Fruit fly (Drosophila melanogaster): ENCODE data around the gene CG33722.
A peak's percentile ranks its signal among the peaks of the same experiment; 100 is the strongest.

Gene CG33722

DNA sequence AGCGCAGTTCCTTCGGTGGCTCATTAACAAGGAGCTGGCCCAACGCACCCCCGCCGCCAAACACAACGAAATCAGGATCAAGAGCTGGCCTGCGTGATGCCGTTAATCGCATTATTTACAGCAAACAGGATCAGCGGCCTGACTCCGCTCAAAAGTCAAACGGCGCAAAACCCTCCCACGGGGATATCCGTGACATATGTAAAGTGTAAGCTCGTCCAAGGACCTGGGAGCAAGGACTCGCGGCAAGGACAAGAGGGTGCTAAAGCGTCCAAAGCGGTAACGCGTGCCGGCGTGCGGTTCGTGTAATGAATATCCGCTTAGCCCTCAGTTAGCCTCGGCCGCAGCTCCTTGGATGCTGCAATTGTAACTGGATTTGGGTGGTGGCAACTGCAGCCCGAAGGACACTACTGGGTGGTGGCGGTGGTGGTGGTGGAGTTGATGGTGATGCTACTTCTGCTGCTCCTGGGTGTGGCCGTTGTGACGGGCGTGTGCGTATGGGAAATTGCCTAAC, 18.3 kb upstream of the CG33722 start:
- TF ChIP-seq CG7101 (tag; optimal IDR thresholded peaks at IDR 0.05) (no peak), CG5204 (GFP tag; optimal IDR thresholded peaks at IDR 0.05) (no peak), tj (GFP tag; optimal IDR thresholded peaks at IDR 0.05) (no peak), cnc (optimal IDR thresholded peaks at IDR 0.05) (no peak), Mnt (GFP tag; optimal IDR thresholded peaks at IDR 0.05) (no peak), Clk (GFP tag; optimal IDR thresholded peaks at IDR 0.05) (no peak), CG12768 (GFP tag; optimal IDR thresholded peaks at IDR 0.05) (no peak), bab1 (GFP tag; optimal IDR thresholded peaks at IDR 0.05) (no peak), toe (GFP tag; optimal IDR thresholded peaks at IDR 0.05) (no peak)

DNA sequence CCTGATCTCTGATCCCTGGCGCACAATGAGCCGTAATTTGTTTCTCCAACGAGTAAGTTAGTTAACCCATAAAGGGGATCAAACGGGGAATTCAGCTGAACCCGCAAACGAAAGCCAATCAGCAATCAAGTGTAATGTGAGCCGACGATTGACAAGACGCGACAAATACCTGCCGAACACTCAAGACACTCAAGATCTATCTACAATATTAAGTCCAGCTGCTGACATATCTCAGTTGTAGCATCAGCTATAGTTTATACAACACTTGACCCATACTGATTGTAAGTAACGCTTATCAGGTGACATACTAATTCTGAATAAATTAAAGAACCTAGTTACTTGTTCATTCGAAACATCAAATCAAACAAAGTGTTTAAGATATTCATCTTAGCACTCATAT, 16.5 kb upstream of the CG33722 start:
- no peak for TF ChIP-seq Clk (GFP tag; optimal IDR thresholded peaks at IDR 0.05)

DNA sequence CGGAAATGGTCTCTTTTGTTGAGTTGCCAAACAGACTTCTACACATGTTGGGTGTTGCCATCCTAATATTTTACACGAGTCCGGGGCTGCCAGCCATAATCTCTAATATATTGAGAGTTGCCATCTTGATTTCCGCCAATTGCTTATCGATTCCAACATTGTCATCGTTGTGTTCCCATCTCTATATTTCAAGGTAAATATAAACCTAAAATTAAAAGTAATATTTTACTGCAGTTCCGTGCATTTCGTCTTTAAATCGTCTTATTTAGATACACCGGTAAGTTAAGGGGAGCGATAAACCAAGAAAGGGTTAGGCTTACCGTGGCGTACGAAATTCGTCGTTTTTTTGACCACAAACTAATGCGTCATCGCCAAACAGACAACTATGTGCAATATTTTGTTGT, 10.5 kb upstream of the CG33722 start, which contains the start of gene PolI:
PolI (plus strand) TSS at position 138 of the 404 bp plus-strand sequence.
- TF ChIP-seq kay (GFP tag; ENCODE audit: borderline replicate concordance) (peak; percentile 94), toe (GFP tag; optimal IDR thresholded peaks at IDR 0.05) (peak; percentile 56), CG7045 (GFP tag; optimal IDR thresholded peaks at IDR 0.05) (peak; percentile 8), Clk (GFP tag; optimal IDR thresholded peaks at IDR 0.05) (no peak), Mnt (GFP tag; optimal IDR thresholded peaks at IDR 0.05) (peak; percentile 48), cnc (optimal IDR thresholded peaks at IDR 0.05) (no peak), Crg-1 (GFP tag; optimal IDR thresholded peaks at IDR 0.05) (no peak), cic (GFP tag; optimal IDR thresholded peaks at IDR 0.05) (no peak), Hr96 (GFP tag; optimal IDR thresholded peaks at IDR 0.05) (peak; percentile 9), pad (GFP tag; optimal IDR thresholded peaks at IDR 0.05) (peak; percentile 20), ovo (GFP tag; optimal IDR thresholded peaks at IDR 0.05) (peak; percentile 16), CG12768 (GFP tag; optimal IDR thresholded peaks at IDR 0.05) (no peak), CG5204 (GFP tag; optimal IDR thresholded peaks at IDR 0.05) (peak; percentile 12), CG11617 (GFP tag; optimal IDR thresholded peaks at IDR 0.05) (no peak), CG14711 (tag; optimal IDR thresholded peaks at IDR 0.05) (no peak), CG33017 (tag; optimal IDR thresholded peaks at IDR 0.05) (no peak), tj (GFP tag; optimal IDR thresholded peaks at IDR 0.05) (no peak), CG7101 (tag; optimal IDR thresholded peaks at IDR 0.05) (peak; percentile 9), bab1 (GFP tag; optimal IDR thresholded peaks at IDR 0.05) (peak; percentile 33), CG1620 (GFP tag; optimal IDR thresholded peaks at IDR 0.05) (peak; percentile 48)

DNA sequence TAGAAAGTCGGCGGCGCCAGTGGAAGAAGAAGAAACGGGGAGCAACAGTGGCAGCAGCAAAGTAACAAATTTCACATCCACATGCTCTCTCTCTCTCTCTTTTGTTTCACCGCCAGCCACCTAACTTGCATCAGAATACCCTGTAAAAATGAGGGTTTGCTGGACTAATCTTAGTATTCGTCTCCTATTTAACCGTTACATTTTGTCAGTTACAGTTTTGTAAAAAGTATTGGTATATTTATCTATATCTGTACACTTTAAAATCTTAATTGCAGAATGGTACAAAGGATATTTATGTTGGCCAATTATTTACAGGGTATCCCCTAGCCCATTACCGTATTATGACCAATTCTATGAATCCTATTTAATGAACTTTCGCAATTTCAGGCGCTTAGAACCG, 10.0 kb upstream of the CG33722 start:
- TF ChIP-seq toe (GFP tag; optimal IDR thresholded peaks at IDR 0.05) (no peak), ovo (GFP tag; optimal IDR thresholded peaks at IDR 0.05) (no peak), CG7101 (tag; optimal IDR thresholded peaks at IDR 0.05) (no peak), CG1620 (GFP tag; optimal IDR thresholded peaks at IDR 0.05) (no peak)

DNA sequence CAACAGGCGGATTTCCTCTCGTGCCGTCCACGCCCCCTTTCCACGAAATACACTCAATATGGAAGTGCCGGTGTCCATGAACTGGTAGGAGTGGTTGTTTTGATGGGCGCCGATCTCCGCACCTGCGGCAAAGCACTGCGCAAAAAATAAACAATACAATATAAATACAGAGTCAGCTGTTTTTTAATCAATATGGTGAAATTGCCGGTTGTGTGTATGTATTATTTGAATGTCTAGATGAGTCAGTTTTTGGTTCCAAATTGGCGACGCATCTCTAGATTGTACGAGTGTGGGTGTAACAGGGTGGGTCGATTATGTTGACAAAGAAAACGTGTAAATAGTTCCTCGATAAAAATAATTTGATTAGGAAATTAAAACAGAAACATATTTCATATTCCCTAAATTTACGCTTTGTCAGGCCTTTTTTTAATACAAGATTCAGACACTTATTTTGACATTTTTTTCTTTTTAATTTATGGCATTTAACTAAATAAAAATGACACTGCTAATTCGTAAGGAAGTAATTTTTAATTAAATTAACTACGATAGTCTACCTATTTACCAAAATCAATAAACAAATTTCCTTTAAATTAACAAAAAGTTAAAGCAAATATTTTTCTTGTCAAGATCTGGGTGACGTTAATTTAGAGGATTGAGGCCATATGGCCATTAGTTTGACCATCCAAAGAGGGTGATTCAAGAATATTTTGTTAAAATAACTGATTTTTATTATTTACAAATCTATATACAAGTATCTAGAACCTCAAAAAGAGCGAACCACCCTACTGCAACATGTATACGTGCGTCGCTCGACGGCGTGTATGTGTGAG, 4.2 kb upstream of the CG33722 start:
- TF ChIP-seq bab1 (GFP tag; optimal IDR thresholded peaks at IDR 0.05) (peak; percentile 86), Crg-1 (GFP tag; optimal IDR thresholded peaks at IDR 0.05) (peak; percentile 80), cic (GFP tag; optimal IDR thresholded peaks at IDR 0.05) (peak; percentile 36), Clk (GFP tag; optimal IDR thresholded peaks at IDR 0.05) (peak; percentile 80), Mnt (GFP tag; optimal IDR thresholded peaks at IDR 0.05) (peak; percentile 53), ovo (GFP tag; optimal IDR thresholded peaks at IDR 0.05) (peak; percentile 60), kay (GFP tag; ENCODE audit: borderline replicate concordance) (peak; percentile 99), CG11617 (GFP tag; optimal IDR thresholded peaks at IDR 0.05) (peak; percentile 97), CG1620 (GFP tag; optimal IDR thresholded peaks at IDR 0.05) (peak; percentile 67), CG14711 (tag; optimal IDR thresholded peaks at IDR 0.05) (peak; percentile 73), CG7101 (tag; optimal IDR thresholded peaks at IDR 0.05) (peak; percentile 87), CG7045 (GFP tag; optimal IDR thresholded peaks at IDR 0.05) (peak; percentile 92), cnc (optimal IDR thresholded peaks at IDR 0.05) (no peak), CG33017 (tag; optimal IDR thresholded peaks at IDR 0.05) (peak; percentile 85), tj (GFP tag; optimal IDR thresholded peaks at IDR 0.05) (peak; percentile 80), toe (GFP tag; optimal IDR thresholded peaks at IDR 0.05) (peak; percentile 90), pad (GFP tag; optimal IDR thresholded peaks at IDR 0.05) (peak; percentile 75), Hr96 (GFP tag; optimal IDR thresholded peaks at IDR 0.05) (peak; percentile 89), CG12768 (GFP tag; optimal IDR thresholded peaks at IDR 0.05) (peak; percentile 94), CG5204 (GFP tag; optimal IDR thresholded peaks at IDR 0.05) (peak; percentile 93)

DNA sequence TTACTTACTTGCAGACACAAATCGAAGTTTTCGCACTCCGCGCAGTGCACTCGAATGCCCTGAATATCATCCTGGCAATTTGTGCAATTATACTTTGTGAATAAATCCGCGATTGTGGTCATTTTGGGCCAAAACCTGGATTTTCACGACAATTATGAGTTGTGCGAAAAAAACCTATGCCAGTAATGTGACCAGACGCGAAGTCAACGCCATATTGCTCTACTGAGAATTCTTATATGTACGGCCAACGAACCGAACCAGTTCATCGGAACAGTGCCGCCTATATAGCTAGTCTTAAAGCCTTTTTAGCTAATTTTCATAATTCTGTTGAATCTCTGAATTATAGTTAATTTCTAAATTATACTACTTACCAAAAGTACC, 3.6 kb upstream of the CG33722 start, which contains the start of gene Ada2b:
Ada2b (minus strand) TSS at position 214 of the 381 bp plus-strand sequence.
- no peak for TF ChIP-seq bab1 (GFP tag; optimal IDR thresholded peaks at IDR 0.05)
- TF ChIP-seq Mnt (GFP tag; optimal IDR thresholded peaks at IDR 0.05) = peak; percentile 33

DNA sequence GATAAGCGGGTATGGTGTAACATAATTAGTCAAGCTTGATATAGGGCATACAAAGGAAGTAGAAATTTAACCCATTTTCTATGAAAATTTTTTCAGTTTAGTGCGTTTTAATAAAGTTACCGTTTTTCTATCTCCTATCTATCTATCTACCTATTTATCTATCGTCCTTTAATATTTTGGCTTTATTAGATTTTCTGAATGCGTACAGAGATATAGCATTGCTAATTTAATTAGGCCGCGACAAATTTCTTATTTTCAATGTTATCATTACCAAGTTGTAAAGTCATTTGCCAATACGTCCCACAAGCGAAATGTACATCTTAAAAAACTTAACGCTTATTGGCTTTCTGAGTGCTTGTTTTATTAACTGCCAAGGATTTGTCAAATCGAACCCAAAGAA, 4.3 kb downstream of the CG33722 start, which contains the start of gene CG15864:
CG15864 (plus strand) TSS at position 301 of the 400 bp plus-strand sequence.
- TF ChIP-seq pad (GFP tag; optimal IDR thresholded peaks at IDR 0.05) (no peak), kay (GFP tag; ENCODE audit: borderline replicate concordance) (no peak), CG14711 (tag; optimal IDR thresholded peaks at IDR 0.05) (no peak), CG33017 (tag; optimal IDR thresholded peaks at IDR 0.05) (no peak), toe (GFP tag; optimal IDR thresholded peaks at IDR 0.05) (no peak), CG12768 (GFP tag; optimal IDR thresholded peaks at IDR 0.05) (no peak), ovo (GFP tag; optimal IDR thresholded peaks at IDR 0.05) (no peak), CG5204 (GFP tag; optimal IDR thresholded peaks at IDR 0.05) (no peak)
